Worm (Caenorhabditis elegans): ENCODE data around the gene F54B11.10.

The F54B11.10 gene

DNA sequence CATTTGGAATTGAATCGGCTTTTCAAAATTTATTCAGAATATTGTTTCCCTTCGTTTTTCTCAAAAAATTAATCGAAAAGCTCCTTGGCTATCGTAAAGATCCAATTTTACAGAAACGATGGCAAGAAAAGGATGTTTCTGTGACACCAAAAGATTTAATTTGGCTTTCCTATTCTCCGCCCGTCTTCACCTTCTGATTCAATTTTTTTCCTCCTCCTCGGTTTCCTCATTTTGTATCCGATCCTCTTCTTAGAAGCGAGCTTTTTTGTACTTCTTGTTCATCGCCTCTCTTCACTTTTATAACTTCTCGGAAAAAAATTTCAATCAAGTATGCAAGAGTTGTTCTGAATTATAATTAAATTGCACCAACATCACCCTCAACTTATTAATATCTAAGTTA is 28.1 kb downstream of the F54B11.10 start:
- TF ChIP-seq fkh-10 (GFP tag; optimal IDR thresholded peaks at IDR 0.05) (peak; percentile 52), nhr-77 (tag; optimal IDR thresholded peaks at IDR 0.05) (no peak)

- TF ChIP-seq hmg-11 (tag; optimal IDR thresholded peaks at IDR 0.05) = no peak
- TF ChIP-seq ztf-11 (tag; optimal IDR thresholded peaks at IDR 0.05) = no peak
- TF ChIP-seq fos-1 (tag; optimal IDR thresholded peaks at IDR 0.05) = no peak
- no peak for TF ChIP-seq fkh-10 (GFP tag; optimal IDR thresholded peaks at IDR 0.05)
- no peak for TF ChIP-seq ceh-9 (tag; optimal IDR thresholded peaks at IDR 0.05)
- TF ChIP-seq eor-1 (tag; optimal IDR thresholded peaks at IDR 0.05) = no peak
- no peak for TF ChIP-seq elt-2 (tag; optimal IDR thresholded peaks at IDR 0.05)
- no peak for TF ChIP-seq nhr-237 (tag; optimal IDR thresholded peaks at IDR 0.05)
- TF ChIP-seq zag-1 (tag; optimal IDR thresholded peaks at IDR 0.05) = no peak
- no peak for TF ChIP-seq ama-1 (optimal IDR thresholded peaks at IDR 0.05)
- TF ChIP-seq egl-5 (tag; optimal IDR thresholded peaks at IDR 0.05) = no peak
- no peak for TF ChIP-seq nhr-12 (tag; optimal IDR thresholded peaks at IDR 0.05)
- TF ChIP-seq nhr-67 (tag; optimal IDR thresholded peaks at IDR 0.05) = no peak
- TF ChIP-seq elt-1 (tag; optimal IDR thresholded peaks at IDR 0.05) = no peak
- no peak for TF ChIP-seq unc-39 (tag; optimal IDR thresholded peaks at IDR 0.05)
Observed at ce11 chrX:13615181-13615580, 33.3 kb downstream of the F54B11.10 start.

DNA sequence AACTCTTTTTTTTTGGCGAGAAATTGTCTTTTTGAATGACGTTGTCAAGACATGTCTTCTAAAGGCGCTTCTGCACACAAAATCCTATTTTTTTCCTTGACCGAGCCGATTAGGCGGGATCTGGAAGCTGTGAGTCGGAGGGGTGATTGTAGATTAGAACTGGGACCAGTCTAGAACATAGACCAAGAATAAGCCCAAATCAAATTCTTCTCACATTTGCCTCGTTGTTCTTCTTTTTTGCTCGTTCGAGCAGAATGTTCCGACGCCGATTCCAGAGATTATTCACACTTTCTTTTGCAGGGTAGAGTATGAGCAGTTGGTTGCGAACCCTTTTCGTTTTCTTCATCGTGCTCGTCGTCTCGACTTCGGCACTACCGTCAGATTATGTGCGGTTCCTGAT is 36.7 kb downstream of the F54B11.10 start, which contains the start of gene nlp-53:
Gene nlp-53 (plus strand): TSS at position 301 of the 400 bp plus-strand sequence.
- TF ChIP-seq ZK546.5 (tag; optimal IDR thresholded peaks at IDR 0.05) = no peak
- no peak for TF ChIP-seq eor-1 (tag; optimal IDR thresholded peaks at IDR 0.05)
- TF ChIP-seq skn-1 (tag; optimal IDR thresholded peaks at IDR 0.05) = no peak
- no peak for TF ChIP-seq snpc-4 (tag; optimal IDR thresholded peaks at IDR 0.05)
- no peak for TF ChIP-seq aly-2 (tag; optimal IDR thresholded peaks at IDR 0.05)
- no peak for TF ChIP-seq elt-2 (tag; optimal IDR thresholded peaks at IDR 0.05)
- TF ChIP-seq fkh-2 (tag; optimal IDR thresholded peaks at IDR 0.05) = no peak
- no peak for TF ChIP-seq nhr-25 (tag; optimal IDR thresholded peaks at IDR 0.05)
- no peak for TF ChIP-seq nhr-67 (tag; optimal IDR thresholded peaks at IDR 0.05)

DNA sequence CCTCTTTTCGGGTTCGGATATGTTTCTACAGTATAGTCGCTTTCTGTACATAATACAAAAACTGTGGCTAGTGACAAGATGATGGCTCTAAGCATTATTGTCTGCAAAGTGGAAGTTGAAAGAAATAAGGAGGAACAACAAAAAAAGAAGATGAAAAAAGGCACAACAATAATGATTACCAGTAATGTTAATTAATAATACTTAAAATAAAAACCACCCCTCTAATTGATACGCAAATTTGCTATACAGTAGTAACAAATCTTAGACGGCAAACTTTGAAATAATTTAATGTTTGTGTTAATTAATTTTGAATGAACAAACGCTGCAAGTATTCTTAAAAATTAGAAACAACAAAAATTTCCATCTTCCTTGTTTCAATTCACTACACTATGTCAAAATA is 39.7 kb downstream of the F54B11.10 start, which contains the start of gene Y12A6A.1:
Gene Y12A6A.1 (minus strand): TSS at position 101 of the 400 bp plus-strand sequence.
- TF ChIP-seq nhr-11 (tag; optimal IDR thresholded peaks at IDR 0.05) (no peak), aly-2 (tag; optimal IDR thresholded peaks at IDR 0.05) (no peak), nfya-1 (tag; optimal IDR thresholded peaks at IDR 0.05; ENCODE audit: insufficient read depth) (no peak), tbx-2 (tag; optimal IDR thresholded peaks at IDR 0.05) (no peak), eor-1 (tag; optimal IDR thresholded peaks at IDR 0.05) (no peak), elt-1 (tag; optimal IDR thresholded peaks at IDR 0.05) (no peak), lsy-12 (tag; optimal IDR thresholded peaks at IDR 0.05) (no peak), pqm-1 (tag; optimal IDR thresholded peaks at IDR 0.05) (no peak), nhr-237 (tag; optimal IDR thresholded peaks at IDR 0.05) (no peak), mml-1 (tag; optimal IDR thresholded peaks at IDR 0.05) (no peak), unc-62 (GFP tag; optimal IDR thresholded peaks at IDR 0.05) (no peak), lin-39 (tag; optimal IDR thresholded peaks at IDR 0.05) (no peak), ZK546.5 (tag; optimal IDR thresholded peaks at IDR 0.05) (no peak)

- no peak for TF ChIP-seq eor-1 (tag; optimal IDR thresholded peaks at IDR 0.05)
- TF ChIP-seq fkh-10 (GFP tag; optimal IDR thresholded peaks at IDR 0.05) = peak; percentile 59
Observed at ce11 chrX:13631122-13631672, 49.3 kb downstream of the F54B11.10 start, which contains the start of gene nlg-1. TSS of gene nlg-1 (minus strand) at chrX:13631172.

DNA sequence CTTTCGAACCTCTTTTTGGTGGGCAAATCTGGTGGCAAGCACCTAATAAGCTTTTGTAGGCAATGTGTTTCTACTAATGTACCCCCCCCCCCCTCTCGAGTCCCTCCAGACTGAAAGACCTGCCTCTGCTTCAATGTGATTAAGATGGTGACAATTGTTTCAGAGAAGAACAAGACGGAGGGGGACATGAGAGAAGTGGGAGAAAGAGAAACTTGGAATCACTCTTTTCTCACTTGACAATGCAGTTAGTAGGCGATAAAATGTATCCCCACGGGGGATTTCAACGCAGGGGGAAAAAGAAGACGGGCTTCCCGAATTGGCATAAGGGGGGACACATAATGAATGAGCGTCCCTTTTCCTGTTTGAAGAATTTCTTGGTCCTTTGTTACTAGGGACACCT is 50.3 kb downstream of the F54B11.10 start:
- no peak for TF ChIP-seq mml-1 (tag; optimal IDR thresholded peaks at IDR 0.05)
- no peak for TF ChIP-seq nhr-25 (tag; optimal IDR thresholded peaks at IDR 0.05)
- TF ChIP-seq ztf-4 (tag; optimal IDR thresholded peaks at IDR 0.05) = no peak
- TF ChIP-seq egl-5 (tag; optimal IDR thresholded peaks at IDR 0.05) = peak; percentile 49
- TF ChIP-seq ama-1 (optimal IDR thresholded peaks at IDR 0.05) = no peak
- no peak for TF ChIP-seq zag-1 (tag; optimal IDR thresholded peaks at IDR 0.05)

All from whole organism, L3 larva.